Fruit fly (Drosophila melanogaster) whole organism, pupa: ENCODE measurements around the gene alpha-Est4.
A peak's percentile ranks its signal among the peaks of the same experiment; 100 is the strongest.

ENCODE experiments used
- CG10348 ChIP-seq: fragments of 200-800 bp; sonication (Bioruptor generic); IDR thresholded peaks from 2 replicates; pipeline ENCODE4 v1.3.6; 2022; ENCODE audit warnings: missing biosample characterization, missing genetic modification characterization
- CG12605 ChIP-seq: fragments of 200-800 bp; sonication (Bioruptor generic); IDR thresholded peaks from 2 replicates; pipeline ENCODE4 v1.3.6; 2022; ENCODE audit warnings: missing biosample characterization, missing genetic modification characterization
- CG13204 ChIP-seq: fragments of 200-800 bp; sonication (Bioruptor generic); optimal IDR thresholded peaks from 2 replicates; lab custom pipeline; 2018; ENCODE audit warnings: missing biosample characterization, mild to moderate bottlenecking, missing genetic modification characterization, moderate library complexity
- CG14655 ChIP-seq: fragments of 200-800 bp; sonication (Bioruptor generic); optimal IDR thresholded peaks from 3 replicates; lab custom pipeline; 2017; ENCODE audit warnings: mild to moderate bottlenecking, missing biosample characterization, missing genetic modification reagents, missing genetic modification characterization
- CG15710 ChIP-seq: fragments of 200-800 bp; sonication (Bioruptor generic); optimal IDR thresholded peaks from 2 replicates; lab custom pipeline; 2018; ENCODE audit warnings: missing biosample characterization, mild to moderate bottlenecking, missing genetic modification characterization, moderate library complexity
- CG17806 ChIP-seq: fragments of 200-800 bp; sonication (Bioruptor generic); optimal IDR thresholded peaks from 2 replicates; lab custom pipeline; 2018; ENCODE audit warnings: missing biosample characterization, mild to moderate bottlenecking, missing genetic modification characterization, moderate library complexity
- CG32121 ChIP-seq: fragments of 200-800 bp; sonication (Bioruptor generic); IDR thresholded peaks from 2 replicates; pipeline ENCODE4 v1.3.6; 2022; ENCODE audit warnings: missing biosample characterization, missing genetic modification characterization
- CG34367 ChIP-seq: fragments of 200-800 bp; sonication (Bioruptor generic); optimal IDR thresholded peaks from 2 replicates; lab custom pipeline; 2018; ENCODE audit warnings: missing biosample characterization, mild to moderate bottlenecking, missing genetic modification characterization
- CG4496 ChIP-seq: fragments of 200-800 bp; sonication (Bioruptor generic); IDR thresholded peaks from 3 replicates; pipeline ENCODE4 v1.3.6; 2022; ENCODE audit warnings: missing biosample characterization, missing genetic modification characterization
- CG8159 ChIP-seq: fragments of 200-800 bp; sonication (Bioruptor generic); optimal IDR thresholded peaks from 3 replicates; lab custom pipeline; 2018; ENCODE audit warnings: missing biosample characterization, mild to moderate bottlenecking, missing genetic modification characterization, moderate library complexity
- CG8301 ChIP-seq: fragments of 200-800 bp; sonication (Bioruptor generic); optimal IDR thresholded peaks from 2 replicates; lab custom pipeline; 2018; ENCODE audit warnings: missing biosample characterization, mild to moderate bottlenecking, missing genetic modification characterization
- CG9948 ChIP-seq: fragments of 200-800 bp; sonication (Bioruptor generic); optimal IDR thresholded peaks from 2 replicates; lab custom pipeline; 2018; ENCODE audit warnings: missing biosample characterization, mild to moderate bottlenecking, missing genetic modification characterization, moderate library complexity
- D1 ChIP-seq: fragments of 200-800 bp; sonication (Bioruptor generic); optimal IDR thresholded peaks from 2 replicates; lab custom pipeline; 2018; ENCODE audit warnings: missing biosample characterization, mild to moderate bottlenecking, missing genetic modification characterization, moderate library complexity
- EcR ChIP-seq: fragments of 200-800 bp; sonication (Bioruptor generic); optimal IDR thresholded peaks from 3 replicates; lab custom pipeline; 2019; ENCODE audit warnings: missing biosample characterization, missing genetic modification characterization, mild to moderate bottlenecking, moderate library complexity, missing genetic modification reagents
- Ets98B ChIP-seq: fragments of 200-800 bp; sonication (Bioruptor generic); IDR thresholded peaks from 2 replicates; pipeline ENCODE4 v1.3.6; 2022; ENCODE audit warnings: missing biosample characterization, missing genetic modification characterization
- Pif1A ChIP-seq: fragments of 200-800 bp; sonication (Bioruptor generic); optimal IDR thresholded peaks from 3 replicates; lab custom pipeline; 2016; ENCODE audit warnings: missing biosample characterization, missing genetic modification characterization
- Pif1B ChIP-seq: fragments of 200-800 bp; sonication (Bioruptor generic); optimal IDR thresholded peaks from 3 replicates; lab custom pipeline; 2016; ENCODE audit warnings: missing biosample characterization, missing genetic modification characterization
- Snoo ChIP-seq: fragments of 200-800 bp; sonication (Bioruptor generic); optimal IDR thresholded peaks from 3 replicates; lab custom pipeline; 2017; ENCODE audit warnings: missing biosample characterization, mild to moderate bottlenecking, missing genetic modification characterization, inconsistent platforms
- fd96Ca ChIP-seq: fragments of 200-800 bp; sonication (Bioruptor generic); IDR thresholded peaks from 3 replicates; pipeline ENCODE4 v1.3.6; 2022; ENCODE audit warnings: missing biosample characterization, missing genetic modification characterization
- gl ChIP-seq: fragments of 200-800 bp; sonication (Bioruptor generic); optimal IDR thresholded peaks from 2 replicates; lab custom pipeline; 2018; ENCODE audit warnings: missing biosample characterization, mild to moderate bottlenecking, missing genetic modification characterization
- rn ChIP-seq: fragments of 200-800 bp; sonication (Bioruptor generic); IDR thresholded peaks from 2 replicates; pipeline ENCODE4 v1.3.6; 2022; ENCODE audit warnings: missing biosample characterization, missing genetic modification characterization

The alpha-Est4 gene

dm6 chr3R:7538435-7538834 lies at the start of gene alpha-Est4:
TSS of gene alpha-Est4 (minus strand) at chr3R:7538615.
- TF ChIP-seq CG13204 (GFP tag; lab: Kevin White, UChicago) (no peak), CG15710 (tag; lab: Kevin White, UChicago) (no peak), gl (tag; lab: Kevin White, UChicago) (no peak), CG12605 (GFP tag; lab: Robert Waterston, UW) (no peak), CG4496 (GFP tag; lab: Robert Waterston, UW) (no peak), CG32121 (GFP tag; lab: Robert Waterston, UW) (no peak), CG14655 (no peak), CG17806 (tag; lab: Kevin White, UChicago) (no peak), CG8159 (no peak), fd96Ca (GFP tag; lab: Robert Waterston, UW) (no peak), EcR (GFP tag; lab: Kevin White, UChicago) (no peak), Snoo (no peak), CG10348 (GFP tag; lab: Robert Waterston, UW) (no peak), Ets98B (no peak), Pif1A (GFP tag; lab: Kevin White, UChicago) (no peak)

DNA sequence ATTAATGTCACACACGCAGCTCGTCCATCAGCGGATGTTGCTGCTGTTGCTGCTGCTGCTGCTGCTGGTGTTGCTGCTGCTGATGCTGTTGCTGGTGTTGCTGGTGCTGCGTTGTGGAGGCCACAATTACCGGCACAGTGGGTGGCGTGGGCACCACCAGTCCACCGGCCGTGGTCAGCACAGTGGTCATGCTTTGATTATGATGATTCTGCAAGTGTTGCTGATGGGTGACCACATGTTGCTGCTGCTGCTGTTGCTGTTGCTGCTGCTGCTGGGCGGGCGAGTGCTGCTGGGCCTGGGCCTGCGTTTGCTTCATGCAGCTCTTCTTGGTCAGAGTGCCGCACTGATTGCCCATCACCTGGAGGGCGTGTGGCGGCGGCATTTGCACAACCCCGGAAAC lies 33.8 kb upstream of the alpha-Est4 start:
- TF ChIP-seq Ets98B (no peak), EcR (GFP tag; lab: Kevin White, UChicago) (no peak), CG9948 (tag; lab: Kevin White, UChicago) (no peak), CG15710 (tag; lab: Kevin White, UChicago) (no peak), CG4496 (GFP tag; lab: Robert Waterston, UW) (no peak), CG12605 (GFP tag; lab: Robert Waterston, UW) (no peak), fd96Ca (GFP tag; lab: Robert Waterston, UW) (no peak), gl (tag; lab: Kevin White, UChicago) (no peak), CG17806 (tag; lab: Kevin White, UChicago) (no peak), Pif1A (GFP tag; lab: Kevin White, UChicago) (no peak), CG32121 (GFP tag; lab: Robert Waterston, UW) (no peak), CG34367 (tag; lab: Kevin White, UChicago) (no peak), CG10348 (GFP tag; lab: Robert Waterston, UW) (no peak)

- TF ChIP-seq CG34367 (tag; lab: Kevin White, UChicago) = no peak
- no peak for TF ChIP-seq rn (GFP tag; lab: Robert Waterston, UW)
- no peak for TF ChIP-seq CG8159
- TF ChIP-seq CG15710 (tag; lab: Kevin White, UChicago) = no peak
- no peak for TF ChIP-seq CG13204 (GFP tag; lab: Kevin White, UChicago)
- TF ChIP-seq CG17806 (tag; lab: Kevin White, UChicago) = no peak
- no peak for TF ChIP-seq CG4496 (GFP tag; lab: Robert Waterston, UW)
- TF ChIP-seq CG8301 (tag; lab: Kevin White, UChicago) = no peak
- no peak for TF ChIP-seq CG14655
- TF ChIP-seq Pif1A (GFP tag; lab: Kevin White, UChicago) = no peak
Measured at dm6 chr3R:7551708-7552107, 13.3 kb upstream of the alpha-Est4 start, which contains the start of gene CG45545. TSS of gene CG45545 (plus strand) at chr3R:7552008.

- no peak; the same call in 1 of the 2 replicates for TF ChIP-seq CG32121 (GFP tag; lab: Robert Waterston, UW)
- TF ChIP-seq fd96Ca (GFP tag; lab: Robert Waterston, UW) = peak; percentile 43; the same call in 1 of the 3 replicates
- peak; percentile 13 for TF ChIP-seq CG14655
- TF ChIP-seq Ets98B = peak; percentile 24; the same call in 1 of the 2 replicates
Measured at dm6 chr3R:7548808-7549744, 10.7 kb upstream of the alpha-Est4 start, which contains the start of gene alpha-Est1. TSS of gene alpha-Est1 (minus strand) at chr3R:7549124.

- TF ChIP-seq rn (GFP tag; lab: Robert Waterston, UW) (no peak), CG15710 (tag; lab: Kevin White, UChicago) (no peak), CG12605 (GFP tag; lab: Robert Waterston, UW) (no peak), CG17806 (tag; lab: Kevin White, UChicago) (no peak)
Measured at dm6 chr3R:7541145-7541860, 2.9 kb upstream of the alpha-Est4 start, which contains the start of the genes alpha-Est3 and alpha-Est2. TSS of gene alpha-Est3 (minus strand) at chr3R:7541631. TSS of gene alpha-Est2 (plus strand) at chr3R:7541810.

DNA sequence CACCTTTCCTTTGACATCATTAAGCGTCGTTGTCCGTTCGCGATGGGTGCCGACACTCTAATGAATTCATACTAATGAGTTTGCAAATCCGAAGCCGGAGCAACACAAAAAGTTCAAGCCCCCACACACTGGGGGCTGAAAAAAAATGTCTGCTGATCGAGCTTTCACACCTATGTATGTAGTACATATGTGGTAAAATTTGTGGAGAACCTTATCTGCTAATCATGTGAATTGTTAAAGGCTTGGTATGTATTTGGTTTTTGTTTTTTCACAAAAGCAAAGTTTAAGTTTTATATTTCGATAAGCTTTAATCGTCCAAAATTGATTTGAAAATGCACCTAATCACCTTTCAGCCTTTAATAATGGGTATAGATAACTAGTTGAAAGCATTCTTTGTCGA lies 2.1 kb downstream of the alpha-Est4 start, which contains the start of gene alpha-Est5:
Gene alpha-Est5 (minus strand): TSS at position 110 of the 400 bp plus-strand sequence.
- TF ChIP-seq rn (GFP tag; lab: Robert Waterston, UW) (no peak), CG8301 (tag; lab: Kevin White, UChicago) (no peak), CG8159 (no peak), CG32121 (GFP tag; lab: Robert Waterston, UW) (no peak), EcR (GFP tag; lab: Kevin White, UChicago) (no peak), CG10348 (GFP tag; lab: Robert Waterston, UW) (no peak), CG14655 (no peak), gl (tag; lab: Kevin White, UChicago) (no peak), CG15710 (tag; lab: Kevin White, UChicago) (no peak), Snoo (no peak), CG34367 (tag; lab: Kevin White, UChicago) (no peak), Pif1B (GFP tag; lab: Kevin White, UChicago) (no peak), CG4496 (GFP tag; lab: Robert Waterston, UW) (no peak), CG17806 (tag; lab: Kevin White, UChicago) (no peak), CG9948 (tag; lab: Kevin White, UChicago) (no peak), Ets98B (no peak), Pif1A (GFP tag; lab: Kevin White, UChicago) (no peak), fd96Ca (GFP tag; lab: Robert Waterston, UW) (no peak), CG13204 (GFP tag; lab: Kevin White, UChicago) (no peak), D1 (tag; lab: Kevin White, UChicago) (no peak)
